Fruit fly (Drosophila melanogaster) whole organism, pupa: ENCODE data around the gene kmr.
A peak's percentile ranks its signal among the peaks of the same experiment; 100 is the strongest.

Source experiments
- CG10348 ChIP-seq: fragments of 200-800 bp; sonication (Bioruptor generic); IDR thresholded peaks from 2 replicates; pipeline ENCODE4 v1.3.6; 2022; ENCODE audit warnings: missing biosample characterization, missing genetic modification characterization
- CG12605 ChIP-seq: fragments of 200-800 bp; sonication (Bioruptor generic); IDR thresholded peaks from 2 replicates; pipeline ENCODE4 v1.3.6; 2022; ENCODE audit warnings: missing biosample characterization, missing genetic modification characterization
- CG13204 ChIP-seq: fragments of 200-800 bp; sonication (Bioruptor generic); optimal IDR thresholded peaks from 2 replicates; lab custom pipeline; 2018; ENCODE audit warnings: missing biosample characterization, mild to moderate bottlenecking, missing genetic modification characterization, moderate library complexity
- CG14655 ChIP-seq: fragments of 200-800 bp; sonication (Bioruptor generic); optimal IDR thresholded peaks from 3 replicates; lab custom pipeline; 2017; ENCODE audit warnings: mild to moderate bottlenecking, missing biosample characterization, missing genetic modification reagents, missing genetic modification characterization
- CG15710 ChIP-seq: fragments of 200-800 bp; sonication (Bioruptor generic); optimal IDR thresholded peaks from 2 replicates; lab custom pipeline; 2018; ENCODE audit warnings: missing biosample characterization, mild to moderate bottlenecking, missing genetic modification characterization, moderate library complexity
- CG17806 ChIP-seq: fragments of 200-800 bp; sonication (Bioruptor generic); optimal IDR thresholded peaks from 2 replicates; lab custom pipeline; 2018; ENCODE audit warnings: missing biosample characterization, mild to moderate bottlenecking, missing genetic modification characterization, moderate library complexity
- CG32121 ChIP-seq: fragments of 200-800 bp; sonication (Bioruptor generic); IDR thresholded peaks from 2 replicates; pipeline ENCODE4 v1.3.6; 2022; ENCODE audit warnings: missing biosample characterization, missing genetic modification characterization
- CG34367 ChIP-seq: fragments of 200-800 bp; sonication (Bioruptor generic); optimal IDR thresholded peaks from 2 replicates; lab custom pipeline; 2018; ENCODE audit warnings: missing biosample characterization, mild to moderate bottlenecking, missing genetic modification characterization
- CG4496 ChIP-seq: fragments of 200-800 bp; sonication (Bioruptor generic); IDR thresholded peaks from 3 replicates; pipeline ENCODE4 v1.3.6; 2022; ENCODE audit warnings: missing biosample characterization, missing genetic modification characterization
- CG8159 ChIP-seq: fragments of 200-800 bp; sonication (Bioruptor generic); optimal IDR thresholded peaks from 3 replicates; lab custom pipeline; 2018; ENCODE audit warnings: missing biosample characterization, mild to moderate bottlenecking, missing genetic modification characterization, moderate library complexity
- CG8301 ChIP-seq: fragments of 200-800 bp; sonication (Bioruptor generic); optimal IDR thresholded peaks from 2 replicates; lab custom pipeline; 2018; ENCODE audit warnings: missing biosample characterization, mild to moderate bottlenecking, missing genetic modification characterization
- CG9948 ChIP-seq: fragments of 200-800 bp; sonication (Bioruptor generic); optimal IDR thresholded peaks from 2 replicates; lab custom pipeline; 2018; ENCODE audit warnings: missing biosample characterization, mild to moderate bottlenecking, missing genetic modification characterization, moderate library complexity
- D1 ChIP-seq: fragments of 200-800 bp; sonication (Bioruptor generic); optimal IDR thresholded peaks from 2 replicates; lab custom pipeline; 2018; ENCODE audit warnings: missing biosample characterization, mild to moderate bottlenecking, missing genetic modification characterization, moderate library complexity
- EcR ChIP-seq: fragments of 200-800 bp; sonication (Bioruptor generic); optimal IDR thresholded peaks from 3 replicates; lab custom pipeline; 2019; ENCODE audit warnings: missing biosample characterization, missing genetic modification characterization, mild to moderate bottlenecking, moderate library complexity, missing genetic modification reagents
- Ets98B ChIP-seq: fragments of 200-800 bp; sonication (Bioruptor generic); IDR thresholded peaks from 2 replicates; pipeline ENCODE4 v1.3.6; 2022; ENCODE audit warnings: missing biosample characterization, missing genetic modification characterization
- Pif1A ChIP-seq: fragments of 200-800 bp; sonication (Bioruptor generic); optimal IDR thresholded peaks from 3 replicates; lab custom pipeline; 2016; ENCODE audit warnings: missing biosample characterization, missing genetic modification characterization
- Pif1B ChIP-seq: fragments of 200-800 bp; sonication (Bioruptor generic); optimal IDR thresholded peaks from 3 replicates; lab custom pipeline; 2016; ENCODE audit warnings: missing biosample characterization, missing genetic modification characterization
- Snoo ChIP-seq: fragments of 200-800 bp; sonication (Bioruptor generic); optimal IDR thresholded peaks from 3 replicates; lab custom pipeline; 2017; ENCODE audit warnings: missing biosample characterization, mild to moderate bottlenecking, missing genetic modification characterization, inconsistent platforms
- fd96Ca ChIP-seq: fragments of 200-800 bp; sonication (Bioruptor generic); IDR thresholded peaks from 3 replicates; pipeline ENCODE4 v1.3.6; 2022; ENCODE audit warnings: missing biosample characterization, missing genetic modification characterization
- gl ChIP-seq: fragments of 200-800 bp; sonication (Bioruptor generic); optimal IDR thresholded peaks from 2 replicates; lab custom pipeline; 2018; ENCODE audit warnings: missing biosample characterization, mild to moderate bottlenecking, missing genetic modification characterization
- rn ChIP-seq: fragments of 200-800 bp; sonication (Bioruptor generic); IDR thresholded peaks from 2 replicates; pipeline ENCODE4 v1.3.6; 2022; ENCODE audit warnings: missing biosample characterization, missing genetic modification characterization

Gene kmr

dm6 chr3R:13800430-13800848 lies 85.4 kb downstream of the kmr start:
- TF ChIP-seq gl (tag; lab: Kevin White, UChicago) (peak; percentile 25), CG8159 (tag; lab: Kevin White, UChicago) (peak; percentile 81), CG9948 (tag; lab: Kevin White, UChicago) (peak; percentile 71), CG34367 (tag; lab: Kevin White, UChicago) (peak; percentile 53), fd96Ca (GFP tag; lab: Robert Waterston, UW) (peak; percentile 85), CG17806 (tag; lab: Kevin White, UChicago) (peak; percentile 78), CG14655 (peak; percentile 77), EcR (GFP tag; lab: Kevin White, UChicago) (no peak), Pif1A (GFP tag; lab: Kevin White, UChicago) (peak; percentile 64), CG8301 (tag; lab: Kevin White, UChicago) (peak; percentile 65), Snoo (tag; lab: Kevin White, UChicago) (peak; percentile 66), rn (GFP tag; lab: Robert Waterston, UW) (peak; percentile 66; the same call in 1 of the 2 replicates), CG13204 (GFP tag; lab: Kevin White, UChicago) (peak; percentile 38), CG15710 (tag; lab: Kevin White, UChicago) (peak; percentile 76), CG12605 (GFP tag; lab: Robert Waterston, UW) (peak; percentile 82; the same call in 1 of the 2 replicates), Ets98B (GFP tag; lab: Robert Waterston, UW) (peak; percentile 89), D1 (tag; lab: Kevin White, UChicago) (no peak), CG4496 (GFP tag; lab: Robert Waterston, UW) (peak; percentile 93), Pif1B (GFP tag; lab: Kevin White, UChicago) (peak; percentile 68), CG10348 (peak; percentile 30; the same call in 1 of the 2 replicates), CG32121 (GFP tag; lab: Robert Waterston, UW) (peak; percentile 89)

- TF ChIP-seq rn (GFP tag; lab: Robert Waterston, UW) (no peak), CG13204 (GFP tag; lab: Kevin White, UChicago) (no peak), CG4496 (GFP tag; lab: Robert Waterston, UW) (0 out of 3 replicates have a peak, but pooled peaks have one; percentile 30), Ets98B (GFP tag; lab: Robert Waterston, UW) (no peak), CG12605 (GFP tag; lab: Robert Waterston, UW) (0 out of 2 replicates have a peak, but pooled peaks have one; percentile 10), fd96Ca (GFP tag; lab: Robert Waterston, UW) (no peak)
These were observed 86.4 kb downstream of the kmr start for dm6 chr3R:13801184-13802056.

dm6 chr3R:13802057-13802817 lies 87.2 kb downstream of the kmr start:
- no peak for TF ChIP-seq CG32121 (GFP tag; lab: Robert Waterston, UW)
- no peak for TF ChIP-seq fd96Ca (GFP tag; lab: Robert Waterston, UW)
- TF ChIP-seq CG12605 (GFP tag; lab: Robert Waterston, UW): 0 out of 2 replicates have a peak, but pooled peaks have one; percentile 2

dm6 chr3R:13803185-13803887 lies 88.3 kb downstream of the kmr start:
- TF ChIP-seq CG8159 (tag; lab: Kevin White, UChicago) (no peak), EcR (GFP tag; lab: Kevin White, UChicago) (no peak), fd96Ca (GFP tag; lab: Robert Waterston, UW) (no peak), Pif1B (GFP tag; lab: Kevin White, UChicago) (no peak), CG34367 (tag; lab: Kevin White, UChicago) (no peak), CG4496 (GFP tag; lab: Robert Waterston, UW) (no peak), rn (GFP tag; lab: Robert Waterston, UW) (no peak), CG12605 (GFP tag; lab: Robert Waterston, UW) (no peak), Ets98B (GFP tag; lab: Robert Waterston, UW) (no peak), CG8301 (tag; lab: Kevin White, UChicago) (no peak), CG14655 (no peak), gl (tag; lab: Kevin White, UChicago) (no peak), D1 (tag; lab: Kevin White, UChicago) (no peak), CG32121 (GFP tag; lab: Robert Waterston, UW) (no peak), CG17806 (tag; lab: Kevin White, UChicago) (no peak), Pif1A (GFP tag; lab: Kevin White, UChicago) (no peak), CG9948 (tag; lab: Kevin White, UChicago) (no peak), Snoo (tag; lab: Kevin White, UChicago) (no peak), CG15710 (tag; lab: Kevin White, UChicago) (no peak)
